Fruit fly (Drosophila melanogaster) whole organism, embryonic: ENCODE data around the gene UbcE2H.

Source experiments
- CG10321 ChIP-seq: fragments of 200-800 bp; sonication (Bioruptor generic); IDR thresholded peaks from 2 replicates; pipeline ENCODE4 v1.3.6; 2022; ENCODE audit warnings: missing biosample characterization, missing genetic modification characterization
- CG10431 ChIP-seq: fragments of 200-800 bp; sonication (Bioruptor generic); optimal IDR thresholded peaks from 3 replicates; lab custom pipeline; 2018; ENCODE audit warnings: missing biosample characterization, mild to moderate bottlenecking, missing genetic modification characterization
- CG1233 ChIP-seq: fragments of 200-800 bp; sonication (Bioruptor generic); optimal IDR thresholded peaks from 4 replicates; lab custom pipeline; 2018; ENCODE audit warnings: missing biosample characterization, mild to moderate bottlenecking, missing genetic modification characterization
- CG12659 ChIP-seq: fragments of 200-800 bp; sonication (Bioruptor generic); optimal IDR thresholded peaks from 3 replicates; lab custom pipeline; 2017; ENCODE audit warnings: mild to moderate bottlenecking, missing biosample characterization, missing genetic modification reagents, missing genetic modification characterization
- CG15269 ChIP-seq: fragments of 200-800 bp; sonication (Bioruptor generic); optimal IDR thresholded peaks from 2 replicates; lab custom pipeline; 2018; ENCODE audit warnings: missing biosample characterization, mild to moderate bottlenecking, missing genetic modification characterization, moderate library complexity
- CG1529 ChIP-seq: fragments of 200-800 bp; sonication (Bioruptor generic); optimal IDR thresholded peaks from 3 replicates; lab custom pipeline; 2018; ENCODE audit warnings: missing biosample characterization, missing genetic modification characterization
- CG17361 ChIP-seq: fragments of 200-800 bp; sonication (Bioruptor generic); IDR thresholded peaks from 3 replicates; pipeline ENCODE4 v1.3.6; 2022; ENCODE audit warnings: missing biosample characterization, missing genetic modification characterization
- CG31224 ChIP-seq: fragments of 200-800 bp; sonication (Bioruptor generic); IDR thresholded peaks from 2 replicates; pipeline ENCODE4 v1.3.6; 2022; ENCODE audit warnings: missing biosample characterization, missing genetic modification characterization
- CG32532 ChIP-seq: fragments of 200-800 bp; sonication (Bioruptor generic); IDR thresholded peaks from 2 replicates; pipeline ENCODE4 v1.3.6; 2022; ENCODE audit warnings: missing biosample characterization, missing genetic modification characterization
- CG43689 ChIP-seq: fragments of 200-800 bp; sonication (Bioruptor generic); IDR thresholded peaks from 2 replicates; pipeline ENCODE4 v1.3.6; 2022; ENCODE audit warnings: missing biosample characterization, missing genetic modification characterization
- CG4707 ChIP-seq: fragments of 200-800 bp; sonication (Bioruptor generic); optimal IDR thresholded peaks from 2 replicates; lab custom pipeline; 2018; ENCODE audit warnings: missing biosample characterization, mild to moderate bottlenecking, missing genetic modification characterization, moderate library complexity
- CG6272 ChIP-seq: fragments of 200-800 bp; sonication (Bioruptor generic); IDR thresholded peaks from 2 replicates; pipeline ENCODE4 v1.3.6; 2022; ENCODE audit warnings: missing biosample characterization, missing genetic modification characterization
- CG6654 ChIP-seq: fragments of 200-800 bp; sonication (Bioruptor generic); optimal IDR thresholded peaks from 2 replicates; lab custom pipeline; 2017; ENCODE audit warnings: missing biosample characterization, mild to moderate bottlenecking, missing genetic modification characterization
- CG6689 ChIP-seq: fragments of 200-800 bp; sonication (Bioruptor generic); IDR thresholded peaks from 2 replicates; pipeline ENCODE4 v1.3.6; 2022; ENCODE audit warnings: missing biosample characterization, missing genetic modification characterization
- CG7928 ChIP-seq: fragments of 200-800 bp; sonication (Bioruptor generic); optimal IDR thresholded peaks from 2 replicates; lab custom pipeline; 2017; ENCODE audit warnings: missing biosample characterization, mild to moderate bottlenecking, missing genetic modification characterization
- CG7987 ChIP-seq: fragments of 200-800 bp; sonication (Bioruptor generic); optimal IDR thresholded peaks from 2 replicates; lab custom pipeline; 2018; ENCODE audit warnings: missing biosample characterization, mild to moderate bottlenecking, missing genetic modification characterization, moderate library complexity
- CG8765 ChIP-seq: fragments of 200-800 bp; sonication (Bioruptor generic); IDR thresholded peaks from 2 replicates; pipeline ENCODE4 v1.3.6; 2022; ENCODE audit warnings: missing biosample characterization, missing genetic modification characterization
- CG9437 ChIP-seq: fragments of 200-800 bp; sonication (Bioruptor generic); optimal IDR thresholded peaks from 2 replicates; lab custom pipeline; 2018; ENCODE audit warnings: missing biosample characterization, mild to moderate bottlenecking, missing genetic modification characterization
- CG9609 ChIP-seq: fragments of 200-800 bp; sonication (Bioruptor generic); optimal IDR thresholded peaks from 3 replicates; lab custom pipeline; 2016; ENCODE audit warnings: missing biosample characterization, missing genetic modification characterization
- CkIIα-i1 ChIP-seq: fragments of 200-800 bp; sonication (Bioruptor generic); IDR thresholded peaks from 2 replicates; pipeline ENCODE4 v1.3.6; 2022; ENCODE audit warnings: missing biosample characterization, missing genetic modification characterization
- D19A ChIP-seq: fragments of 200-800 bp; optimal IDR thresholded peaks from 3 replicates; lab custom pipeline; 2019; ENCODE audit warnings: missing biosample characterization, mild to moderate bottlenecking, missing genetic modification characterization, moderate library complexity
- Deaf1 ChIP-seq: fragments of 200-800 bp; optimal IDR thresholded peaks from 3 replicates; lab custom pipeline; 2019; ENCODE audit warnings: missing biosample characterization, mild to moderate bottlenecking, missing genetic modification characterization, moderate library complexity
- Dfd ChIP-seq, 2 experiments: fragments of >200 bp; optimal IDR thresholded peaks; 2 replicates each; lab custom pipeline; 2017; ENCODE audit warnings: missing biosample characterization in 2 of 2, missing genetic modification characterization in 2 of 2
- Doc2 ChIP-seq: fragments of 200-800 bp; sonication (Bioruptor generic); IDR thresholded peaks from 2 replicates; pipeline ENCODE4 v1.3.6; 2022; ENCODE audit warnings: missing biosample characterization, missing genetic modification characterization
- Drgx ChIP-seq: fragments of 200-800 bp; sonication (Bioruptor generic); IDR thresholded peaks from 2 replicates; pipeline ENCODE4 v1.3.6; 2022; ENCODE audit warnings: missing biosample characterization, missing genetic modification characterization
- Ets65A ChIP-seq: fragments of 200-800 bp; sonication (Bioruptor generic); peaks from one replicate; lab custom pipeline; 2016; ENCODE audit warnings: missing biosample characterization, missing genetic modification characterization
- Ets97D ChIP-seq: fragments of 200-800 bp; sonication (Bioruptor generic); optimal IDR thresholded peaks from 3 replicates; lab custom pipeline; 2016; ENCODE audit warnings: missing biosample characterization, missing genetic modification characterization
- Fer2 ChIP-seq: fragments of 200-800 bp; sonication (Bioruptor generic); optimal IDR thresholded peaks from 2 replicates; lab custom pipeline; 2018; ENCODE audit warnings: missing biosample characterization, mild to moderate bottlenecking, missing genetic modification characterization, moderate library complexity
- HmgD ChIP-seq: fragments of 200-800 bp; sonication (Bioruptor generic); optimal IDR thresholded peaks from 3 replicates; lab custom pipeline; 2016; ENCODE audit warnings: missing biosample characterization, missing genetic modification characterization
- Hr3 ChIP-seq: fragments of 200-800 bp; sonication (Bioruptor generic); optimal IDR thresholded peaks from 3 replicates; lab custom pipeline; 2016; ENCODE audit warnings: missing biosample characterization, missing genetic modification characterization
- Hr51 ChIP-seq, 2 experiments: fragments of 200-800 bp; sonication (Bioruptor generic); optimal IDR thresholded peaks; 2 replicates in 1 of 2; 3 replicates in 1 of 2; lab custom pipeline; 2016 to 2018; ENCODE audit warnings: missing biosample characterization in 2 of 2, missing genetic modification characterization in 2 of 2, mild to moderate bottlenecking in 1 of 2, moderate library complexity in 1 of 2
- Oaz ChIP-seq: fragments of 200-800 bp; sonication (Bioruptor generic); IDR thresholded peaks from 2 replicates; pipeline ENCODE4 v1.3.6; 2022; ENCODE audit warnings: missing biosample characterization, missing genetic modification characterization
- PHDP ChIP-seq: fragments of 200-800 bp; sonication (Bioruptor generic); optimal IDR thresholded peaks from 3 replicates; lab custom pipeline; 2018; ENCODE audit warnings: missing biosample characterization, mild to moderate bottlenecking, missing genetic modification characterization, moderate library complexity
- Stat92E ChIP-seq, 3 experiments: fragments of >200 bp in 2 of 3; fragments of 200-800 bp in 1 of 3; sonication (Bioruptor generic) in 1 of 3; optimal IDR thresholded peaks; 2 replicates each; lab custom pipeline; 2017 to 2019; ENCODE audit warnings: missing biosample characterization in 3 of 3, missing genetic modification characterization in 3 of 3, mild to moderate bottlenecking in 1 of 3, moderate library complexity in 1 of 3
- crc ChIP-seq: fragments of 200-800 bp; sonication (Bioruptor generic); optimal IDR thresholded peaks from 2 replicates; lab custom pipeline; 2016; ENCODE audit warnings: missing biosample characterization, missing genetic modification characterization
- dmrt11E ChIP-seq: fragments of 200-800 bp; sonication (Bioruptor generic); optimal IDR thresholded peaks from 3 replicates; lab custom pipeline; 2018; ENCODE audit warnings: missing biosample characterization, mild to moderate bottlenecking, missing genetic modification characterization, moderate library complexity
- dysf ChIP-seq: fragments of 200-800 bp; sonication (Bioruptor generic); IDR thresholded peaks from 3 replicates; pipeline ENCODE4 v1.3.6; 2022; ENCODE audit warnings: missing biosample characterization, missing genetic modification characterization
- ewg ChIP-seq: fragments of 200-800 bp; sonication (Bioruptor generic); optimal IDR thresholded peaks from 3 replicates; lab custom pipeline; 2017; ENCODE audit warnings: mild to moderate bottlenecking, missing biosample characterization, missing genetic modification reagents, missing genetic modification characterization
- fd96Cb ChIP-seq: fragments of 200-800 bp; sonication (Bioruptor generic); optimal IDR thresholded peaks from 2 replicates; lab custom pipeline; 2018; ENCODE audit warnings: missing biosample characterization, mild to moderate bottlenecking, missing genetic modification characterization, moderate library complexity
- ind ChIP-seq: fragments of 200-800 bp; sonication (Bioruptor generic); optimal IDR thresholded peaks from 3 replicates; lab custom pipeline; 2016; ENCODE audit warnings: missing biosample characterization, missing genetic modification characterization
- kay ChIP-seq: fragments of 200-800 bp; sonication (Bioruptor generic); optimal IDR thresholded peaks from 2 replicates; lab custom pipeline; 2016; ENCODE audit warnings: missing biosample characterization, missing genetic modification characterization
- nerfin-1 ChIP-seq: fragments of 200-800 bp; sonication (Bioruptor generic); optimal IDR thresholded peaks from 3 replicates; lab custom pipeline; 2019; ENCODE audit warnings: missing biosample characterization, mild to moderate bottlenecking, missing genetic modification characterization, moderate library complexity
- scrt ChIP-seq: fragments of 200-800 bp; sonication (Bioruptor generic); optimal IDR thresholded peaks from 2 replicates; lab custom pipeline; 2018; ENCODE audit warnings: missing biosample characterization, mild to moderate bottlenecking, missing genetic modification characterization, moderate library complexity
- sisA ChIP-seq: fragments of 200-800 bp; sonication (Bioruptor generic); IDR thresholded peaks from 2 replicates; pipeline ENCODE4 v1.3.6; 2022; ENCODE audit warnings: missing biosample characterization, missing genetic modification characterization
- sna ChIP-seq: fragments of 200-800 bp; sonication (Bioruptor generic); IDR thresholded peaks from 2 replicates; pipeline ENCODE4 v1.3.6; 2022; ENCODE audit warnings: missing biosample characterization, missing genetic modification characterization; ENCODE audit not compliant: partially characterized antibody
- sqz ChIP-seq: fragments of 200-800 bp; sonication (Bioruptor generic); optimal IDR thresholded peaks from 3 replicates; lab custom pipeline; 2018; ENCODE audit warnings: missing biosample characterization, mild to moderate bottlenecking, missing genetic modification characterization
- tup ChIP-seq: fragments of 200-800 bp; sonication (Bioruptor generic); optimal IDR thresholded peaks from 2 replicates; lab custom pipeline; 2016; ENCODE audit warnings: missing biosample characterization, mild to moderate bottlenecking, missing genetic modification characterization, moderate library complexity
- wek ChIP-seq: fragments of 200-800 bp; sonication (Bioruptor generic); optimal IDR thresholded peaks from 3 replicates; lab custom pipeline; 2018; ENCODE audit warnings: missing biosample characterization, mild to moderate bottlenecking, missing genetic modification characterization, moderate library complexity
- zfh1 ChIP-seq: fragments of 200-800 bp; sonication (Bioruptor generic); IDR thresholded peaks from 3 replicates; pipeline ENCODE4 v1.3.6; 2022; ENCODE audit warnings: missing biosample characterization, missing genetic modification characterization

UbcE2H gene

dm6 chrX:8061392-8062179 lies 32.3 kb downstream of the UbcE2H start, which contains the start of gene mys (continued):
- TF ChIP-seq kay (GFP tag; lab: Kevin White, UChicago), result no peak
- TF ChIP-seq CG9609 (GFP tag; lab: Kevin White, UChicago), result peak; percentile 81
- no peak for TF ChIP-seq CG6654 (GFP tag; lab: Kevin White, UChicago)
- no peak for TF ChIP-seq D19A
- peak; percentile 92 for TF ChIP-seq CG12659 (GFP tag; lab: Kevin White, UChicago)
- TF ChIP-seq CG6272 (GFP tag; lab: Robert Waterston, UW), result 0 out of 2 replicates have a peak, but pooled peaks have one; percentile 47
- TF ChIP-seq Doc2 (GFP tag; lab: Robert Waterston, UW), result no peak
- no peak for TF ChIP-seq Fer2
- no peak for TF ChIP-seq tup
- TF ChIP-seq CG1529 (GFP tag; lab: Kevin White, UChicago), result no peak
- peak; percentile 13; the same call in 1 of the 2 replicates for TF ChIP-seq Drgx (GFP tag; lab: Robert Waterston, UW)
- no peak for TF ChIP-seq Dfd (GFP tag; optimal IDR thresholded peaks at IDR 0.05; lab: Kevin White, UChicago)
- TF ChIP-seq CkIIα-i1, result no peak
- TF ChIP-seq CG8765 (GFP tag; lab: Robert Waterston, UW), result no peak
- TF ChIP-seq zfh1 (GFP tag; lab: Robert Waterston, UW), result peak; percentile 81
- TF ChIP-seq fd96Cb (tag; lab: Kevin White, UChicago), result no peak
- TF ChIP-seq sna (GFP tag; lab: Robert Waterston, UW), result peak; percentile 89
- TF ChIP-seq dysf (GFP tag; lab: Robert Waterston, UW), result peak; percentile 53; the same call in 2 of the 3 replicates
- TF ChIP-seq CG17361 (GFP tag; lab: Robert Waterston, UW), result peak; percentile 30; the same call in 1 of the 3 replicates
- TF ChIP-seq Hr3 (GFP tag; lab: Kevin White, UChicago), result peak; percentile 30
- TF ChIP-seq Ets97D (GFP tag; lab: Kevin White, UChicago), result peak; percentile 97
- TF ChIP-seq CG7987 (GFP tag; lab: Kevin White, UChicago), result peak; percentile 77
- TF ChIP-seq HmgD (GFP tag; lab: Kevin White, UChicago), result peak; percentile 83
- peak; percentile 99 for TF ChIP-seq CG9437
- peak; percentile 71 for TF ChIP-seq ind (GFP tag; lab: Kevin White, UChicago)
- no peak for TF ChIP-seq Oaz (GFP tag; lab: Robert Waterston, UW)
- TF ChIP-seq CG10321, result peak; percentile 7; the same call in 1 of the 2 replicates
- TF ChIP-seq CG6689 (GFP tag; lab: Robert Waterston, UW), result no peak
- peak; percentile 36 for TF ChIP-seq crc (GFP tag; lab: Kevin White, UChicago)
- no peak for TF ChIP-seq ewg
- no peak for TF ChIP-seq Stat92E (GFP tag; optimal IDR thresholded peaks at IDR 0.05; lab: Kevin White, UChicago)
- no peak for TF ChIP-seq CG43689 (GFP tag; lab: Robert Waterston, UW)
- no peak for TF ChIP-seq sqz
- TF ChIP-seq CG32532 (GFP tag; lab: Robert Waterston, UW), result peak; percentile 74
- TF ChIP-seq wek (GFP tag; lab: Kevin White, UChicago), result peak; percentile 13
- TF ChIP-seq CG10431, result no peak
- TF ChIP-seq Deaf1 (tag; lab: Kevin White, UChicago), result no peak
- TF ChIP-seq Hr51 (GFP tag; optimal IDR thresholded peaks at IDR 0.05; lab: Kevin White, UChicago), result peak in 1 of 2 experiments; percentile 81
- TF ChIP-seq CG4707 (GFP tag; lab: Kevin White, UChicago), result no peak
- peak; percentile 24; the same call in 1 of the 2 replicates for TF ChIP-seq CG31224
- TF ChIP-seq PHDP (tag; lab: Kevin White, UChicago), result peak; percentile 48
- TF ChIP-seq CG15269 (tag; lab: Kevin White, UChicago), result peak; percentile 14
- TF ChIP-seq Ets65A (GFP tag; lab: Kevin White, UChicago), result peak; percentile 98
- TF ChIP-seq CG1233, result peak; percentile 42
- no peak for TF ChIP-seq nerfin-1 (tag; lab: Kevin White, UChicago)
- peak; percentile 39 for TF ChIP-seq dmrt11E
- TF ChIP-seq CG7928 (GFP tag; lab: Kevin White, UChicago), result peak; percentile 34
- peak; percentile 63 for TF ChIP-seq sisA (GFP tag; lab: Robert Waterston, UW)
- TF ChIP-seq scrt, result peak; percentile 77
